Fruit fly (Drosophila melanogaster) whole organism, embryonic: ENCODE data around the gene Ucp4A.

ENCODE experiments used
- Asciz ChIP-seq: fragments of 200-800 bp; sonication (Bioruptor generic); optimal IDR thresholded peaks from 2 replicates; lab custom pipeline; 2017; ENCODE audit warnings: missing biosample characterization, mild to moderate bottlenecking, missing genetic modification characterization, missing genetic modification reagents
- CG10366 ChIP-seq: fragments of 200-800 bp; sonication (Bioruptor generic); IDR thresholded peaks from 2 replicates; pipeline ENCODE4 v1.3.6; 2022; ENCODE audit warnings: missing biosample characterization, missing genetic modification characterization
- CG10654 ChIP-seq: fragments of 200-800 bp; sonication (Bioruptor generic); optimal IDR thresholded peaks from 2 replicates; lab custom pipeline; 2016; ENCODE audit warnings: missing biosample characterization, missing genetic modification characterization
- CG10979 ChIP-seq: fragments of 200-800 bp; sonication (Bioruptor generic); optimal IDR thresholded peaks from 2 replicates; lab custom pipeline; 2018; ENCODE audit warnings: missing biosample characterization, mild to moderate bottlenecking, missing genetic modification characterization, moderate library complexity
- CG11093 ChIP-seq: fragments of 200-800 bp; sonication (Bioruptor generic); IDR thresholded peaks from 3 replicates; pipeline ENCODE4 v1.3.6; 2022; ENCODE audit warnings: missing biosample characterization, missing genetic modification characterization
- CG11247 ChIP-seq: fragments of 200-800 bp; sonication (Bioruptor generic); IDR thresholded peaks from 2 replicates; pipeline ENCODE4 v1.3.6; 2022; ENCODE audit warnings: missing biosample characterization, missing genetic modification characterization
- CG11696 ChIP-seq: fragments of 200-800 bp; sonication (Bioruptor generic); IDR thresholded peaks from 2 replicates; pipeline ENCODE4 v1.3.6; 2022; ENCODE audit warnings: missing biosample characterization, missing genetic modification characterization
- CG12155 ChIP-seq: fragments of 200-800 bp; sonication (Bioruptor generic); optimal IDR thresholded peaks from 3 replicates; lab custom pipeline; 2016; ENCODE audit warnings: missing biosample characterization, missing genetic modification characterization
- CG12299 ChIP-seq: fragments of 200-800 bp; sonication (Bioruptor generic); optimal IDR thresholded peaks from 2 replicates; lab custom pipeline; 2018; ENCODE audit warnings: missing biosample characterization, mild to moderate bottlenecking, missing genetic modification characterization
- CG13775 ChIP-seq: fragments of 200-800 bp; sonication (Bioruptor generic); optimal IDR thresholded peaks from 3 replicates; lab custom pipeline; 2017; ENCODE audit warnings: missing biosample characterization, mild to moderate bottlenecking, missing genetic modification characterization
- CG14860 ChIP-seq: fragments of 200-800 bp; sonication (Bioruptor generic); IDR thresholded peaks from 3 replicates; pipeline ENCODE4 v1.3.6; 2022; ENCODE audit warnings: missing biosample characterization, missing genetic modification characterization; ENCODE audit not compliant: partially characterized antibody
- CG16779 ChIP-seq: fragments of 200-800 bp; sonication (Bioruptor generic); IDR thresholded peaks from 2 replicates; pipeline ENCODE4 v1.3.6; 2022; ENCODE audit warnings: missing biosample characterization, missing genetic modification characterization
- CG1792 ChIP-seq: fragments of 200-800 bp; sonication (Bioruptor generic); optimal IDR thresholded peaks from 2 replicates; lab custom pipeline; 2016; ENCODE audit warnings: missing biosample characterization, missing genetic modification characterization
- CG3163 ChIP-seq: fragments of 200-800 bp; sonication (Bioruptor generic); optimal IDR thresholded peaks from 3 replicates; lab custom pipeline; 2016; ENCODE audit warnings: missing biosample characterization, missing genetic modification characterization
- CG43689 ChIP-seq: fragments of 200-800 bp; sonication (Bioruptor generic); IDR thresholded peaks from 2 replicates; pipeline ENCODE4 v1.3.6; 2022; ENCODE audit warnings: missing biosample characterization, missing genetic modification characterization
- CG5180 ChIP-seq: fragments of 200-800 bp; sonication (Bioruptor generic); optimal IDR thresholded peaks from 3 replicates; lab custom pipeline; 2017; ENCODE audit warnings: missing biosample characterization, missing genetic modification characterization, mild to moderate bottlenecking, moderate library complexity, missing genetic modification reagents
- CG7372 ChIP-seq: fragments of 200-800 bp; sonication (Bioruptor generic); IDR thresholded peaks from 2 replicates; pipeline ENCODE4 v1.3.6; 2022; ENCODE audit warnings: missing biosample characterization, missing genetic modification characterization
- CG7786 ChIP-seq: fragments of 200-800 bp; sonication (Bioruptor generic); optimal IDR thresholded peaks from 2 replicates; lab custom pipeline; 2016; ENCODE audit warnings: missing biosample characterization, missing genetic modification characterization
- Dbx ChIP-seq: fragments of 200-800 bp; sonication (Bioruptor generic); IDR thresholded peaks from 3 replicates; pipeline ENCODE4 v1.3.6; 2022; ENCODE audit warnings: missing biosample characterization, missing genetic modification characterization
- Deaf1 ChIP-seq: fragments of 200-800 bp; optimal IDR thresholded peaks from 3 replicates; lab custom pipeline; 2019; ENCODE audit warnings: missing biosample characterization, mild to moderate bottlenecking, missing genetic modification characterization, moderate library complexity
- HLH4C ChIP-seq: fragments of 200-800 bp; sonication (Bioruptor generic); IDR thresholded peaks from 3 replicates; pipeline ENCODE4 v1.3.6; 2022; ENCODE audit warnings: missing biosample characterization, missing genetic modification characterization; ENCODE audit not compliant: partially characterized antibody
- Kr ChIP-seq: fragments of 200-800 bp; sonication (Bioruptor generic); optimal IDR thresholded peaks from 2 replicates; lab custom pipeline; 2017; ENCODE audit warnings: missing biosample characterization, mild to moderate bottlenecking, missing genetic modification characterization
- MESR4 ChIP-seq: fragments of 200-800 bp; sonication (Bioruptor generic); optimal IDR thresholded peaks from 2 replicates; lab custom pipeline; 2018; ENCODE audit warnings: missing biosample characterization, mild to moderate bottlenecking, missing genetic modification characterization, moderate library complexity
- Mes4 ChIP-seq: fragments of 200-800 bp; sonication (Bioruptor generic); optimal IDR thresholded peaks from 2 replicates; lab custom pipeline; 2016; ENCODE audit warnings: missing biosample characterization, missing genetic modification characterization
- Neu2 ChIP-seq: fragments of 200-800 bp; sonication (Bioruptor generic); optimal IDR thresholded peaks from 3 replicates; lab custom pipeline; 2016; ENCODE audit warnings: missing biosample characterization, missing genetic modification characterization, borderline replicate concordance
- Optix ChIP-seq: fragments of 200-800 bp; sonication (Bioruptor generic); IDR thresholded peaks from 3 replicates; pipeline ENCODE4 v1.3.6; 2022; ENCODE audit warnings: missing biosample characterization, missing genetic modification characterization
- Ptx1 ChIP-seq: fragments of 200-800 bp; sonication (Bioruptor generic); IDR thresholded peaks from 2 replicates; pipeline ENCODE4 v1.3.6; 2022; ENCODE audit warnings: missing biosample characterization, missing genetic modification characterization
- Sox102F ChIP-seq: fragments of 200-800 bp; sonication (Bioruptor generic); optimal IDR thresholded peaks from 2 replicates; lab custom pipeline; 2018; ENCODE audit warnings: missing biosample characterization, mild to moderate bottlenecking, missing genetic modification characterization, moderate library complexity
- Sry-β ChIP-seq: fragments of 200-800 bp; sonication (Bioruptor generic); optimal IDR thresholded peaks from 2 replicates; lab custom pipeline; 2018; ENCODE audit warnings: missing biosample characterization, mild to moderate bottlenecking, missing genetic modification characterization, moderate library complexity
- Tbp ChIP-seq: fragments of >200 bp; optimal IDR thresholded peaks from 2 replicates; lab custom pipeline; 2018; ENCODE audit warnings: missing biosample characterization, missing genetic modification characterization
- abd-A ChIP-seq: fragments of 200-800 bp; sonication (Bioruptor generic); optimal IDR thresholded peaks from 3 replicates; lab custom pipeline; 2019; ENCODE audit warnings: missing biosample characterization, mild to moderate bottlenecking, missing genetic modification characterization, moderate library complexity
- bowl ChIP-seq: fragments of 200-800 bp; sonication (Bioruptor generic); IDR thresholded peaks from 2 replicates; pipeline ENCODE4 v1.3.6; 2022; ENCODE audit warnings: missing biosample characterization, missing genetic modification characterization
- btn ChIP-seq: fragments of 200-800 bp; sonication (Bioruptor generic); optimal IDR thresholded peaks from 2 replicates; lab custom pipeline; 2016; ENCODE audit warnings: missing biosample characterization, missing genetic modification characterization
- ci ChIP-seq: fragments of 200-800 bp; sonication (Bioruptor generic); IDR thresholded peaks from 3 replicates; pipeline ENCODE4 v1.3.6; 2022; ENCODE audit warnings: missing biosample characterization, missing genetic modification characterization
- corto ChIP-seq: fragments of 200-800 bp; sonication (Bioruptor generic); optimal IDR thresholded peaks from 2 replicates; lab custom pipeline; 2016; ENCODE audit warnings: missing biosample characterization, mild to moderate bottlenecking, missing genetic modification characterization, moderate library complexity
- dimm ChIP-seq: fragments of 200-800 bp; sonication (Bioruptor generic); IDR thresholded peaks from 2 replicates; pipeline ENCODE4 v1.3.6; 2022; ENCODE audit warnings: missing biosample characterization, missing genetic modification characterization
- grau ChIP-seq: fragments of 200-800 bp; optimal IDR thresholded peaks from 3 replicates; lab custom pipeline; 2019; ENCODE audit warnings: missing biosample characterization, mild to moderate bottlenecking, missing genetic modification characterization, moderate library complexity
- gsb-n ChIP-seq: fragments of 200-800 bp; sonication (Bioruptor generic); optimal IDR thresholded peaks from 3 replicates; lab custom pipeline; 2018; ENCODE audit warnings: missing biosample characterization, mild to moderate bottlenecking, missing genetic modification characterization
- kah ChIP-seq: fragments of 200-800 bp; sonication (Bioruptor generic); optimal IDR thresholded peaks from 2 replicates; lab custom pipeline; 2018; ENCODE audit warnings: missing biosample characterization, mild to moderate bottlenecking, missing genetic modification characterization
- knrl ChIP-seq: fragments of 200-800 bp; sonication (Bioruptor generic); IDR thresholded peaks from 3 replicates; pipeline ENCODE4 v1.3.6; 2022; ENCODE audit warnings: missing biosample characterization, missing genetic modification characterization; ENCODE audit not compliant: partially characterized antibody
- mirr ChIP-seq: fragments of 200-800 bp; sonication (Bioruptor generic); optimal IDR thresholded peaks from 3 replicates; lab custom pipeline; 2018; ENCODE audit warnings: missing biosample characterization, mild to moderate bottlenecking, missing genetic modification characterization
- repo ChIP-seq: fragments of 200-800 bp; sonication (Bioruptor generic); optimal IDR thresholded peaks from 2 replicates; lab custom pipeline; 2016; ENCODE audit warnings: missing biosample characterization, missing genetic modification characterization
- scrt ChIP-seq: fragments of 200-800 bp; sonication (Bioruptor generic); optimal IDR thresholded peaks from 2 replicates; lab custom pipeline; 2018; ENCODE audit warnings: missing biosample characterization, mild to moderate bottlenecking, missing genetic modification characterization, moderate library complexity
- sim ChIP-seq: fragments of 200-800 bp; sonication (Bioruptor generic); IDR thresholded peaks from 2 replicates; pipeline ENCODE4 v1.3.6; 2022; ENCODE audit warnings: missing biosample characterization, missing genetic modification characterization
- sna ChIP-seq: fragments of 200-800 bp; sonication (Bioruptor generic); IDR thresholded peaks from 2 replicates; pipeline ENCODE4 v1.3.6; 2022; ENCODE audit warnings: missing biosample characterization, missing genetic modification characterization; ENCODE audit not compliant: partially characterized antibody
- stc ChIP-seq: fragments of 200-800 bp; sonication (Bioruptor generic); IDR thresholded peaks from 2 replicates; pipeline ENCODE4 v1.3.6; 2022; ENCODE audit warnings: missing biosample characterization, missing genetic modification characterization
- tgo ChIP-seq: fragments of 200-800 bp; sonication (Bioruptor generic); IDR thresholded peaks from 3 replicates; pipeline ENCODE4 v1.3.6; 2022; ENCODE audit warnings: missing biosample characterization, missing genetic modification characterization
- tin ChIP-seq: fragments of 200-800 bp; sonication (Bioruptor generic); optimal IDR thresholded peaks from 3 replicates; lab custom pipeline; 2016; ENCODE audit warnings: missing biosample characterization, missing genetic modification characterization
- vfl ChIP-seq: fragments of 200-800 bp; sonication (Bioruptor generic); optimal IDR thresholded peaks from 2 replicates; lab custom pipeline; 2016; ENCODE audit warnings: missing biosample characterization, missing genetic modification characterization
- zfh1 ChIP-seq: fragments of 200-800 bp; sonication (Bioruptor generic); IDR thresholded peaks from 3 replicates; pipeline ENCODE4 v1.3.6; 2022; ENCODE audit warnings: missing biosample characterization, missing genetic modification characterization

Gene Ucp4A

dm6 chrX:17880269-17880889 is 35.6 kb downstream of the Ucp4A start (continued):
- TF ChIP-seq Sox102F, result peak; percentile 97
- TF ChIP-seq btn, result peak; percentile 80
- TF ChIP-seq stc (GFP tag; lab: Robert Waterston, UW), result peak; percentile 93
- TF ChIP-seq vfl, result peak; percentile 93
- peak; percentile 92 for TF ChIP-seq gsb-n (tag; lab: Kevin White, UChicago)
- TF ChIP-seq Dbx (GFP tag; lab: Robert Waterston, UW), result peak; percentile 94
- TF ChIP-seq CG12155 (GFP tag; lab: Kevin White, UChicago), result peak; percentile 93
- TF ChIP-seq bowl (GFP tag; lab: Robert Waterston, UW), result peak; percentile 86
- peak; percentile 96 for TF ChIP-seq CG11247 (GFP tag; lab: Robert Waterston, UW)
- TF ChIP-seq knrl (GFP tag; lab: Robert Waterston, UW), result no peak
- peak; percentile 99 for TF ChIP-seq abd-A (tag; lab: Kevin White, UChicago)
- peak; percentile 93 for TF ChIP-seq zfh1
- TF ChIP-seq Neu2, result no peak
- peak; percentile 95 for TF ChIP-seq tgo (GFP tag; lab: Robert Waterston, UW)
- no peak for TF ChIP-seq CG14860 (GFP tag; lab: Robert Waterston, UW)
- no peak for TF ChIP-seq sna (GFP tag; lab: Robert Waterston, UW)
- TF ChIP-seq Ptx1 (GFP tag; lab: Robert Waterston, UW), result peak; percentile 97
- TF ChIP-seq CG11696 (GFP tag; lab: Robert Waterston, UW), result peak; percentile 76
- TF ChIP-seq Kr (GFP tag; lab: Kevin White, UChicago), result no peak
- peak; percentile 85 for TF ChIP-seq CG10654 (GFP tag; lab: Kevin White, UChicago)
- peak; percentile 14 for TF ChIP-seq Sry-β (GFP tag; lab: Kevin White, UChicago)
- peak; percentile 81 for TF ChIP-seq CG1792 (GFP tag; lab: Kevin White, UChicago)
- TF ChIP-seq CG10979 (tag; lab: Kevin White, UChicago), result peak; percentile 85
- peak; percentile 86 for TF ChIP-seq Mes4 (GFP tag; lab: Kevin White, UChicago)
- peak; percentile 78 for TF ChIP-seq repo
- peak; percentile 95 for TF ChIP-seq CG7372 (GFP tag; lab: Robert Waterston, UW)
- peak; percentile 69 for TF ChIP-seq Deaf1 (tag; lab: Kevin White, UChicago)
- peak; percentile 78 for TF ChIP-seq kah (GFP tag; lab: Kevin White, UChicago)
- TF ChIP-seq ci (GFP tag; lab: Robert Waterston, UW), result peak; percentile 98
- TF ChIP-seq tin, result peak; percentile 90
- peak; percentile 86 for TF ChIP-seq scrt (GFP tag; lab: Kevin White, UChicago)
- TF ChIP-seq CG13775 (GFP tag; lab: Kevin White, UChicago), result peak; percentile 88
- peak; percentile 49 for TF ChIP-seq MESR4
- peak; percentile 92 for TF ChIP-seq CG7786 (GFP tag; lab: Kevin White, UChicago)
- peak; percentile 99 for TF ChIP-seq grau
- TF ChIP-seq CG11093, result peak; percentile 92
- TF ChIP-seq CG3163 (GFP tag; lab: Kevin White, UChicago), result peak; percentile 72
- peak; percentile 70; the same call in 1 of the 2 replicates for TF ChIP-seq sim (GFP tag; lab: Robert Waterston, UW)
- peak; percentile 93 for TF ChIP-seq CG12299
- peak; percentile 87 for TF ChIP-seq dimm (GFP tag; lab: Robert Waterston, UW)
- TF ChIP-seq HLH4C (GFP tag; lab: Robert Waterston, UW), result no peak
- peak; percentile 92 for TF ChIP-seq Optix (GFP tag; lab: Robert Waterston, UW)
- TF ChIP-seq CG5180 (GFP tag; lab: Kevin White, UChicago), result peak; percentile 87
- peak; percentile 84 for TF ChIP-seq corto (GFP tag; lab: Kevin White, UChicago)
- peak; percentile 92 for TF ChIP-seq CG16779 (GFP tag; lab: Robert Waterston, UW)
- TF ChIP-seq CG10366, result peak; percentile 96
- peak; percentile 94 for TF ChIP-seq CG43689 (GFP tag; lab: Robert Waterston, UW)
- peak; percentile 83 for TF ChIP-seq Asciz (GFP tag; lab: Kevin White, UChicago)
- peak; percentile 91 for TF ChIP-seq mirr
- TF ChIP-seq Tbp (GFP tag; lab: Kevin White, UChicago), result no peak
